Worm (Caenorhabditis elegans) whole organism, midembryonic: ENCODE results near the gene sym-4.

Source experiments
- T22C8.4 ChIP-seq: fragments of 200-800 bp; sonication (Bioruptor generic); IDR thresholded peaks from 2 replicates; pipeline ENCODE4 v1.3.6; 2022; ENCODE audit warnings: missing genetic modification characterization, missing compliant biosample characterization
- cog-1 ChIP-seq: sonication (generic microtip); optimal IDR thresholded peaks from 2 replicates; lab custom pipeline; 2016; ENCODE audit warnings: missing genetic modification characterization, missing compliant biosample characterization
- flt-1 ChIP-seq: fragments of 200-800 bp; sonication (Bioruptor generic); IDR thresholded peaks from 2 replicates; pipeline ENCODE4 v1.3.6; 2022; ENCODE audit warnings: missing genetic modification characterization, missing compliant biosample characterization
- klf-2 ChIP-seq: fragments of 200-800 bp; sonication (Bioruptor generic); conservative IDR thresholded peaks from 2 replicates; pipeline ENCODE4 v1.3.6; 2022; ENCODE audit warnings: missing genetic modification reagents, missing genetic modification characterization, missing compliant biosample characterization
- med-1 ChIP-seq: sonication (generic microtip); optimal IDR thresholded peaks from 2 replicates; lab custom pipeline; 2017; ENCODE audit warnings: missing genetic modification characterization, mild to moderate bottlenecking, missing compliant biosample characterization, antibody characterized with exemption, missing genetic modification reagents; ENCODE audit not compliant: insufficient read depth
- ref-1 ChIP-seq: fragments of 200-800 bp; sonication (Bioruptor generic); conservative IDR thresholded peaks from 2 replicates; pipeline ENCODE4 v1.3.6; 2022; ENCODE audit warnings: missing genetic modification reagents, missing genetic modification characterization, missing compliant biosample characterization
- tab-1 ChIP-seq: fragments of 200-800 bp; sonication (Bioruptor generic); IDR thresholded peaks from 2 replicates; pipeline ENCODE4 v1.3.6; 2022; ENCODE audit warnings: missing genetic modification characterization, missing compliant biosample characterization
- ztf-23 ChIP-seq: fragments of 200-800 bp; sonication (Bioruptor generic); IDR thresholded peaks from 2 replicates; pipeline ENCODE4 v1.3.6; 2022; ENCODE audit warnings: missing genetic modification reagents, missing genetic modification characterization, missing compliant biosample characterization
- ztf-29 ChIP-seq: fragments of 200-800 bp; sonication (Bioruptor generic); IDR thresholded peaks from 2 replicates; pipeline ENCODE4 v1.3.6; 2022; ENCODE audit warnings: missing genetic modification reagents, missing genetic modification characterization, missing compliant biosample characterization

The sym-4 gene

ce11 chrX:14169569-14170031 is at the start of gene sym-4:
TSS of gene sym-4 (minus strand) at chrX:14169619.
- TF ChIP-seq cog-1 (tag; lab: Kevin White, UChicago) (peak; percentile 65), flt-1 (GFP tag; lab: Robert Waterston, UW) (0 out of 2 replicates have a peak, but pooled peaks have one; percentile 37), ztf-29 (GFP tag; lab: Robert Waterston, UW) (no peak), ztf-23 (GFP tag; lab: Robert Waterston, UW) (0 out of 2 replicates have a peak, but pooled peaks have one; percentile 38)

ce11 chrX:14214520-14215023 is 45.2 kb upstream of the sym-4 start, which contains the start of gene K06G5.1:
TSS of gene K06G5.1 (plus strand) at chrX:14214973.
- no peak for TF ChIP-seq cog-1 (tag; lab: Kevin White, UChicago)
- no peak for TF ChIP-seq ztf-23 (GFP tag; lab: Robert Waterston, UW)
- TF ChIP-seq tab-1 = no peak
- no peak for TF ChIP-seq T22C8.4 (GFP tag; lab: Robert Waterston, UW)
- no peak for TF ChIP-seq klf-2 (GFP tag; lab: Robert Waterston, UW)
- TF ChIP-seq ref-1 = no peak
- TF ChIP-seq med-1 (GFP tag; lab: Kevin White, UChicago) = no peak
- no peak for TF ChIP-seq ztf-29 (GFP tag; lab: Robert Waterston, UW)
- TF ChIP-seq flt-1 (GFP tag; lab: Robert Waterston, UW) = no peak

ce11 chrX:14213314-14213713 is 43.9 kb upstream of the sym-4 start:
- TF ChIP-seq med-1 (GFP tag; lab: Kevin White, UChicago) (no peak), ref-1 (no peak), klf-2 (GFP tag; lab: Robert Waterston, UW) (no peak), flt-1 (GFP tag; lab: Robert Waterston, UW) (no peak), T22C8.4 (GFP tag; lab: Robert Waterston, UW) (no peak), ztf-23 (GFP tag; lab: Robert Waterston, UW) (no peak), tab-1 (no peak), ztf-29 (GFP tag; lab: Robert Waterston, UW) (no peak)

ce11 chrX:14207942-14208341 is 38.5 kb upstream of the sym-4 start, which contains the start of gene ceh-37:
TSS of gene ceh-37 (minus strand) at chrX:14208000.
- TF ChIP-seq med-1 (GFP tag; lab: Kevin White, UChicago) (no peak), cog-1 (tag; lab: Kevin White, UChicago) (no peak)

- TF ChIP-seq ztf-29 (GFP tag; lab: Robert Waterston, UW) = no peak
Measured at ce11 chrX:14206321-14206720, 36.9 kb upstream of the sym-4 start.

ce11 chrX:14194251-14194650 is 24.8 kb upstream of the sym-4 start:
- TF ChIP-seq flt-1 (GFP tag; lab: Robert Waterston, UW) (no peak), med-1 (GFP tag; lab: Kevin White, UChicago) (no peak), cog-1 (tag; lab: Kevin White, UChicago) (no peak), klf-2 (GFP tag; lab: Robert Waterston, UW) (no peak), T22C8.4 (GFP tag; lab: Robert Waterston, UW) (no peak), ztf-23 (GFP tag; lab: Robert Waterston, UW) (no peak), ztf-29 (GFP tag; lab: Robert Waterston, UW) (no peak), ref-1 (no peak), tab-1 (no peak)

- TF ChIP-seq ref-1 (no peak), med-1 (GFP tag; lab: Kevin White, UChicago) (no peak), klf-2 (GFP tag; lab: Robert Waterston, UW) (no peak), ztf-29 (GFP tag; lab: Robert Waterston, UW) (no peak)
Measured at ce11 chrX:14186466-14186865, 17.0 kb upstream of the sym-4 start, which contains the start of gene ceh-36. TSS of gene ceh-36 (minus strand) at chrX:14186566.

ce11 chrX:14185631-14186030 is 16.2 kb upstream of the sym-4 start:
- TF ChIP-seq flt-1 (GFP tag; lab: Robert Waterston, UW) (no peak), med-1 (GFP tag; lab: Kevin White, UChicago) (no peak), klf-2 (GFP tag; lab: Robert Waterston, UW) (no peak), ztf-29 (GFP tag; lab: Robert Waterston, UW) (no peak), ref-1 (no peak)

- TF ChIP-seq cog-1 (tag; lab: Kevin White, UChicago) = no peak
- TF ChIP-seq ztf-23 (GFP tag; lab: Robert Waterston, UW) = no peak
- no peak for TF ChIP-seq flt-1 (GFP tag; lab: Robert Waterston, UW)
- TF ChIP-seq ztf-29 (GFP tag; lab: Robert Waterston, UW) = no peak
- no peak for TF ChIP-seq tab-1
- TF ChIP-seq T22C8.4 (GFP tag; lab: Robert Waterston, UW) = no peak
- TF ChIP-seq klf-2 (GFP tag; lab: Robert Waterston, UW) = no peak
- no peak for TF ChIP-seq med-1 (GFP tag; lab: Kevin White, UChicago)
- no peak for TF ChIP-seq ref-1
Measured at ce11 chrX:14182514-14182913, 13.1 kb upstream of the sym-4 start.

ce11 chrX:14180151-14180550 is 10.7 kb upstream of the sym-4 start, which contains the start of gene C37E2.3:
TSS of gene C37E2.3 (plus strand) at chrX:14180451.
- no peak for TF ChIP-seq ztf-23 (GFP tag; lab: Robert Waterston, UW)
- TF ChIP-seq med-1 (GFP tag; lab: Kevin White, UChicago) = no peak
- no peak for TF ChIP-seq ref-1
- TF ChIP-seq klf-2 (GFP tag; lab: Robert Waterston, UW) = no peak
- no peak for TF ChIP-seq T22C8.4 (GFP tag; lab: Robert Waterston, UW)
- no peak for TF ChIP-seq flt-1 (GFP tag; lab: Robert Waterston, UW)
- no peak for TF ChIP-seq ztf-29 (GFP tag; lab: Robert Waterston, UW)
- TF ChIP-seq tab-1 = no peak
- no peak for TF ChIP-seq cog-1 (tag; lab: Kevin White, UChicago)
